Worm (Caenorhabditis elegans): ENCODE measurements around the gene sri-27.

Gene sri-27

DNA sequence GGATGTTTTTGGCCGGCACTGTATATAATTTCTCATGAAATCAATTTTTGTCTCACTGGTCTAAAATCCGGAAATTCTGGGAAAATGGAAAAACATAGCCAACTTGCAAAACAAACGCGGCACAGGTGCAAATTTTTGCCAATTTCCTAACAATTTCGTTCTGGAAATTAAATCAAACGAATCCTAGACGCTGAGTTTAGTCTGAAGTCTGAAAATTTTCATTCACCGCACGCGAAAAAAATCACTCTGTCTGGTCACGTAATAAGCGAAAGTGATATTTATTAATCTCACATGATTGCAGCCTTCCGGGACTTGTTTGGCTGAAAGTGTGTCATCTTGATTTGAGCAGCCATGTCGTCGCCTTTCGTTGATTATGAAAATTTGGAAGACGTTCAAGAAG lies 8.6 kb upstream of the sri-27 start, which contains the start of gene srw-103:
srw-103 (plus strand) TSS at position 301 of the 400 bp plus-strand sequence.
- TF ChIP-seq lsy-2 (tag; optimal IDR thresholded peaks at IDR 0.05) = no peak

DNA sequence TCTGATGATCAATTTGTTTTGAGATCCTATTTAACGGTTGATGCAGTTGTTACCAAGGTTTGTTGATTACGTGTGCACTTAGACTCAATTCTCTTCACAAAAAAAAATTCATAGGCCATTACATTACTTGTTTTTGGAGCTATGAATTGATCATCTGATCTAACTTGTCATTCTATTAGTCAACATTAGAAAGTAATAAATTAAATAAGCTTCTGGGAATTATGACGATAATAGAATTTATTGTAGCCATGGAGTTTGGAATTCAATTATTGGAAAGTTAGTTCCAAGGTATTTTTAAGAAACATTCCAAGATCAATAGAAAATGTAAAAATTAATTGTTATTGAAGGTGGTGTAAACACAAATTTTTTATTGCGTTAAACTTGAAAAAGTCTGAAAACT lies 7.2 kb upstream of the sri-27 start:
- TF ChIP-seq ces-1 (GFP tag; optimal IDR thresholded peaks at IDR 0.05) = peak; percentile 5
- no peak for TF ChIP-seq ceh-28 (tag; optimal IDR thresholded peaks at IDR 0.05)
- no peak for TF ChIP-seq ztf-7 (tag; optimal IDR thresholded peaks at IDR 0.05)

DNA sequence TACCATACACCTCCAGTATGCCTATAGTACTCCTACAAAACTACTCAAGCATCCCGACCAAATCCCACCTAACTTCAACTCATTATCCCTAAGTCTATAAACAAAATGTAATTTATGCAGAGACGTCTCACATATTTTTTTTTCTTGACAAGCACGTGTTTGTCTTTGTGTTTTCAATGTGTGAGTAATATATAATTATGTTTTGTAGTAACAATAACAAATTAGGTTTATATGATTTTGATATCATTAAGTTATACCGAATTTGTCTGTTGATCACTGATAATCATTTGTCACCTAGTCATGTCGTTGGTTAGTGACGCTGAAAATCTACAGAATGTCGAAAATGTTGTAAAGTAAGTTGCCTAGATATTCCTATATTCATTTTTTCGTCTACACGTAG lies 5.5 kb upstream of the sri-27 start, which contains the start of gene srw-102:
srw-102 (plus strand) TSS at position 301 of the 400 bp plus-strand sequence.
- no peak for TF ChIP-seq fos-1 (tag; optimal IDR thresholded peaks at IDR 0.05)
- no peak for TF ChIP-seq fkh-10 (GFP tag; optimal IDR thresholded peaks at IDR 0.05)
- no peak for TF ChIP-seq daf-16 (GFP tag; optimal IDR thresholded peaks at IDR 0.05)
- TF ChIP-seq daf-16 (tag; optimal IDR thresholded peaks at IDR 0.05) = no peak
- no peak for TF ChIP-seq skn-1 (tag; optimal IDR thresholded peaks at IDR 0.05)
- no peak for TF ChIP-seq snpc-4 (tag; optimal IDR thresholded peaks at IDR 0.05)
- TF ChIP-seq dmd-9 (GFP tag; IDR thresholded peaks at IDR 0.05) = no peak
- TF ChIP-seq ceh-62 (tag; optimal IDR thresholded peaks at IDR 0.05) = no peak
- no peak for TF ChIP-seq mes-2 (tag; optimal IDR thresholded peaks at IDR 0.05; ENCODE audit: poor library complexity, severe bottlenecking)
- TF ChIP-seq zip-11 (GFP tag; IDR thresholded peaks at IDR 0.05) = no peak
- TF ChIP-seq duxl-1 (tag; optimal IDR thresholded peaks at IDR 0.05; ENCODE audit: poor library complexity) = no peak
- TF ChIP-seq nhr-48 (tag; optimal IDR thresholded peaks at IDR 0.05) = no peak
- TF ChIP-seq zip-2 (tag; optimal IDR thresholded peaks at IDR 0.05) = no peak
- TF ChIP-seq egl-43 (GFP tag; IDR thresholded peaks at IDR 0.05) = no peak
- TF ChIP-seq nhr-111 (GFP tag; optimal IDR thresholded peaks at IDR 0.05) = no peak
- no peak for TF ChIP-seq attf-4 (tag; optimal IDR thresholded peaks at IDR 0.05)
- TF ChIP-seq nhr-102 (tag; optimal IDR thresholded peaks at IDR 0.05) = no peak

DNA sequence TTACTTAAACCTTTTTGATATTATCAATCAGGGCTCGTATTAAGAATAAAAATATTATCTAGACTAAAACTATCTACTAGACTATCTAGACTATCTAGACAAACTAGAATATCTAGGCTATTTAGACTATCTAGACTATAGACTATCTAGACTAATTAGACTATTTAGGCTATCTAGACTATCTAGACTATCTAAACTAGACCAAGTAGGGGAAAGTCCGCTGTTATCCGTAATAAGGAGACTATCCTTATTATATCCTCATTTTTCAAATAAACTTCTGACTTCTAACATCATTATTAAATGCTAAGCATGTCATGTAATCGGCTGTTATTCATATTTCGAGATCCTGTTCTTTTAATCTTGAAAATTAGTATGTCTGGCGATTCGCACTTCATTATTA lies 3.5 kb upstream of the sri-27 start, which contains the start of gene srw-101:
srw-101 (plus strand) TSS at position 301 of the 400 bp plus-strand sequence.
- TF ChIP-seq cey-2 (tag; optimal IDR thresholded peaks at IDR 0.05; ENCODE audit: borderline replicate concordance, insufficient read depth) (no peak), lin-39 (tag; optimal IDR thresholded peaks at IDR 0.05) (no peak)

DNA sequence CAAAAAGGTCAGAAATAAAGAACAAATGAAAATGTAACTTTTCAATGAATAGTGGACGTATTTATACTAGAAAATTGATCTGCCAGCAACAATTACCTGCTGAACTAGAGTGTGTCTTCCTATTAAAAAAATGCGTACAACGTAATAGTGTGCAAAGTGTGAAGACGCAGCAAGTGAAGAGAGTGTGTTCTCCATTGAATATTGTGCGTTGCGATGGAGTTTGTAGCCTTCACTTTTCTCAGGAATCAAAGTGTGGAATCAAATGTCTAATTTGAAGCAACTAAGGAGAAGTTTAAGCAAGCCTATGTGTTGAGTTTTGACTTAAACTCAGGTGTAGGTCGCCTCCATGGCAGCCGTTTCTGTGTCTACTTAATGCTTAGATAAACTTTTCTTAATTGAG lies 6.5 kb downstream of the sri-27 start, which contains the start of gene gst-21:
gst-21 (minus strand) TSS at position 101 of the 400 bp plus-strand sequence.
- TF ChIP-seq unc-62 (GFP tag; optimal IDR thresholded peaks at IDR 0.05 in 1 of 2) (peak in 1 of 2 experiments; percentile 15), unc-62 (tag; optimal IDR thresholded peaks at IDR 0.05) (no peak), ces-1 (GFP tag; optimal IDR thresholded peaks at IDR 0.05) (no peak), nhr-28 (tag; optimal IDR thresholded peaks at IDR 0.05) (peak; percentile 65), dmd-6 (GFP tag; IDR thresholded peaks at IDR 0.05) (no peak)

DNA sequence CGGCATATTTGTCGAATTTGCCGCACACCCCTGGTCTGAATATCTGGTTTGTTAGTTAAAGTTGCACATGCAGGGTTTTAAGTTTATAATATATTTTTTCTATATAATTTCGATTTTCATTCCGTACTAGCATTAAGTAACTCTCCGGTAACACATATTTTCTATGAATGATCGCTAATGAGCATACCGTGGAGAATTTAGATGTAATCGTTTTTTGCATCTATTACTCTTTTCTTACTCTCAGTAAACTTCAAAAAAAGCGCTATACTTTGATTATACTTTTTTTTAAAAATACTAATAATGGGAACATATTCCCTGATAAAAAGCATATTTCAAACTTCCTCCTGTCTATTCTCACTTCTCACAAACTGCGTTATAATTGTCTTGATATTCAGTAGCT lies 9.1 kb downstream of the sri-27 start, which contains the start of gene str-160:
str-160 (plus strand) TSS at position 301 of the 400 bp plus-strand sequence.
- TF ChIP-seq lin-15B (tag; optimal IDR thresholded peaks at IDR 0.05) (no peak), saeg-2 (GFP tag; IDR thresholded peaks at IDR 0.05) (no peak), aly-2 (tag; optimal IDR thresholded peaks at IDR 0.05) (no peak), daf-16 (GFP tag; optimal IDR thresholded peaks at IDR 0.05) (no peak), daf-16 (tag; optimal IDR thresholded peaks at IDR 0.05) (no peak), jun-1 (tag; optimal IDR thresholded peaks at IDR 0.05) (no peak), lin-39 (tag; optimal IDR thresholded peaks at IDR 0.05) (no peak), pha-4 (GFP tag; IDR thresholded peaks at IDR 0.05) (no peak), pha-4 (tag; optimal IDR thresholded peaks at IDR 0.05) (no peak), nhr-48 (tag; optimal IDR thresholded peaks at IDR 0.05) (no peak), nhr-42 (GFP tag; IDR thresholded peaks at IDR 0.05) (no peak), hmg-1.1 (GFP tag; IDR thresholded peaks at IDR 0.05) (no peak), unc-62 (GFP tag; optimal IDR thresholded peaks at IDR 0.05 in 1 of 2) (no peak), unc-62 (tag; optimal IDR thresholded peaks at IDR 0.05) (no peak), zip-2 (tag; optimal IDR thresholded peaks at IDR 0.05) (no peak), zfp-2 (tag; optimal IDR thresholded peaks at IDR 0.05) (no peak), nhr-77 (tag; optimal IDR thresholded peaks at IDR 0.05) (no peak), gei-8 (GFP tag; optimal IDR thresholded peaks at IDR 0.05) (no peak), snpc-4 (tag; optimal IDR thresholded peaks at IDR 0.05) (no peak), Y105C5A.15 (GFP tag; IDR thresholded peaks at IDR 0.05) (no peak), lin-38 (GFP tag; IDR thresholded peaks at IDR 0.05) (no peak), zip-11 (GFP tag; IDR thresholded peaks at IDR 0.05) (no peak), Y75B8A.6 (GFP tag; IDR thresholded peaks at IDR 0.05) (no peak)

Measured in whole organism, L4 larva.